Worm (Caenorhabditis elegans) whole organism, mixed stage, embryonic: ENCODE data around the gene ubxn-5.

Experiments
- M03D4.4 ChIP-seq: sonication (generic microtip); optimal IDR thresholded peaks from 2 replicates; lab custom pipeline; 2017; ENCODE audit warnings: mild to moderate bottlenecking, missing genetic modification characterization, missing compliant biosample characterization
- bed-3 ChIP-seq: fragments of 200-800 bp; sonication (Bioruptor generic); optimal IDR thresholded peaks from 3 replicates; lab custom pipeline; 2018; ENCODE audit warnings: mild to moderate bottlenecking, missing genetic modification characterization, moderate library complexity, missing compliant biosample characterization
- ceh-39 ChIP-seq: fragments of 150-350 bp; optimal IDR thresholded peaks from 2 replicates; lab custom pipeline; 2014; ENCODE audit warnings: missing biosample characterization, missing genetic modification characterization
- ceh-43 ChIP-seq: fragments of 200-800 bp; sonication (Bioruptor generic); optimal IDR thresholded peaks from 2 replicates; lab custom pipeline; 2018; ENCODE audit warnings: mild to moderate bottlenecking, missing genetic modification characterization, moderate library complexity, missing compliant biosample characterization
- ceh-83 ChIP-seq: fragments of 200-800 bp; sonication (Bioruptor generic); optimal IDR thresholded peaks from 2 replicates; lab custom pipeline; 2018; ENCODE audit warnings: mild to moderate bottlenecking, missing genetic modification characterization, missing compliant biosample characterization
- ces-1 ChIP-seq: fragments of 150-350 bp; optimal IDR thresholded peaks from 2 replicates; lab custom pipeline; 2014; ENCODE audit warnings: missing biosample characterization, missing genetic modification reagents, missing genetic modification characterization
- cnd-1 ChIP-seq: fragments of 200-800 bp; sonication (Bioruptor generic); optimal IDR thresholded peaks from 2 replicates; lab custom pipeline; 2018; ENCODE audit warnings: mild to moderate bottlenecking, missing genetic modification characterization, missing compliant biosample characterization
- drap-1 ChIP-seq: fragments of 200-800 bp; sonication (Bioruptor generic); optimal IDR thresholded peaks from 3 replicates; lab custom pipeline; 2018; ENCODE audit warnings: mild to moderate bottlenecking, missing genetic modification characterization, missing compliant biosample characterization
- elt-1 ChIP-seq: sonication (generic microtip); optimal IDR thresholded peaks from 2 replicates; lab custom pipeline; 2017; ENCODE audit warnings: missing genetic modification characterization, mild to moderate bottlenecking, missing compliant biosample characterization, antibody characterized with exemption, moderate library complexity, borderline replicate concordance; ENCODE audit not compliant: insufficient read depth
- elt-3 ChIP-seq: fragments of 150-350 bp; optimal IDR thresholded peaks from 2 replicates; lab custom pipeline; 2014; ENCODE audit warnings: missing biosample characterization, missing genetic modification characterization
- ham-2 ChIP-seq: fragments of 200-800 bp; sonication (Bioruptor generic); optimal IDR thresholded peaks from 2 replicates; lab custom pipeline; 2018; ENCODE audit warnings: mild to moderate bottlenecking, missing genetic modification characterization, missing compliant biosample characterization
- lin-32 ChIP-seq: fragments of 200-800 bp; sonication (Bioruptor generic); optimal IDR thresholded peaks from 2 replicates; lab custom pipeline; 2018; ENCODE audit warnings: mild to moderate bottlenecking, missing genetic modification characterization, missing compliant biosample characterization
- lsy-2 ChIP-seq: fragments of 150-350 bp; optimal IDR thresholded peaks from 2 replicates; lab custom pipeline; 2014; ENCODE audit warnings: missing biosample characterization, missing genetic modification characterization
- mab-5 ChIP-seq: fragments of 150-350 bp; optimal IDR thresholded peaks from 2 replicates; lab custom pipeline; 2014; ENCODE audit warnings: missing biosample characterization, missing genetic modification characterization
- mep-1 ChIP-seq: fragments of 150-350 bp; optimal IDR thresholded peaks from 2 replicates; lab custom pipeline; 2017; ENCODE audit warnings: missing biosample characterization, missing genetic modification reagents, missing genetic modification characterization, inconsistent platforms
- mls-2 ChIP-seq: sonication (generic microtip); optimal IDR thresholded peaks from 2 replicates; lab custom pipeline; 2016; ENCODE audit warnings: mild to moderate bottlenecking, missing genetic modification characterization, moderate library complexity, missing compliant biosample characterization
- nhr-12 ChIP-seq: fragments of 150-350 bp; optimal IDR thresholded peaks from 2 replicates; lab custom pipeline; 2014; ENCODE audit warnings: missing biosample characterization, missing genetic modification characterization
- nhr-2 ChIP-seq: fragments of 150-350 bp; optimal IDR thresholded peaks from 2 replicates; lab custom pipeline; 2014; ENCODE audit warnings: missing biosample characterization, missing genetic modification characterization
- nhr-237 ChIP-seq: fragments of 150-350 bp; optimal IDR thresholded peaks from 2 replicates; lab custom pipeline; 2014; ENCODE audit warnings: missing biosample characterization, missing genetic modification characterization
- nhr-28 ChIP-seq: fragments of 150-350 bp; optimal IDR thresholded peaks from 2 replicates; lab custom pipeline; 2014; ENCODE audit warnings: missing biosample characterization, missing genetic modification characterization
- nhr-76 ChIP-seq: sonication (generic microtip); optimal IDR thresholded peaks from 2 replicates; lab custom pipeline; 2017; ENCODE audit warnings: missing biosample characterization, missing genetic modification characterization
- pha-4 ChIP-seq: fragments of 150-350 bp; optimal IDR thresholded peaks from 2 replicates; lab custom pipeline; 2018; ENCODE audit warnings: missing biosample characterization, missing genetic modification reagents, missing genetic modification characterization
- sem-2 ChIP-seq: fragments of 200-800 bp; sonication (Bioruptor generic); optimal IDR thresholded peaks from 2 replicates; lab custom pipeline; 2018; ENCODE audit warnings: mild to moderate bottlenecking, missing genetic modification characterization, missing compliant biosample characterization
- sptf-1 ChIP-seq: sonication (generic microtip); optimal IDR thresholded peaks from 2 replicates; lab custom pipeline; 2017; ENCODE audit warnings: mild to moderate bottlenecking, missing genetic modification characterization, moderate library complexity, missing compliant biosample characterization
- unc-120 ChIP-seq: sonication (generic microtip); optimal IDR thresholded peaks from 2 replicates; lab custom pipeline; 2017; ENCODE audit warnings: missing genetic modification characterization, missing compliant biosample characterization; ENCODE audit not compliant: poor library complexity, severe bottlenecking
- unc-39 ChIP-seq: fragments of 150-350 bp; optimal IDR thresholded peaks from 2 replicates; lab custom pipeline; 2014; ENCODE audit warnings: missing biosample characterization, missing genetic modification characterization
- unc-62 ChIP-seq: fragments of 150-350 bp; optimal IDR thresholded peaks from 2 replicates; lab custom pipeline; 2014; ENCODE audit warnings: missing biosample characterization, missing genetic modification reagents, missing genetic modification characterization
- zip-8 ChIP-seq: fragments of 150-350 bp; optimal IDR thresholded peaks from 2 replicates; lab custom pipeline; 2014; ENCODE audit warnings: missing biosample characterization, missing genetic modification characterization
- ztf-11 ChIP-seq: fragments of 150-350 bp; optimal IDR thresholded peaks from 2 replicates; lab custom pipeline; 2014; ENCODE audit warnings: missing biosample characterization, missing genetic modification characterization

The ubxn-5 gene

ce11 chrII:10200759-10201158, 33.5 kb downstream of the ubxn-5 start, which contains the start of gene arv-1:
TSS of gene arv-1 (minus strand) at chrII:10200823.
- no peak for TF ChIP-seq bed-3 (GFP tag; lab: Kevin White, UChicago)
- no peak for TF ChIP-seq mep-1
- no peak for TF ChIP-seq sem-2 (GFP tag; lab: Kevin White, UChicago)
- TF ChIP-seq unc-39 (tag; lab: Kevin White, UChicago), result no peak
- TF ChIP-seq sptf-1 (tag; lab: Kevin White, UChicago), result peak; percentile 44
- TF ChIP-seq ces-1, result peak; percentile 85
- no peak for TF ChIP-seq elt-1 (tag; lab: Kevin White, UChicago)
- no peak for TF ChIP-seq mls-2 (tag; lab: Kevin White, UChicago)
- no peak for TF ChIP-seq pha-4
- TF ChIP-seq lsy-2 (tag; lab: Kevin White, UChicago), result peak; percentile 55
- no peak for TF ChIP-seq nhr-12 (tag; lab: Kevin White, UChicago)
- TF ChIP-seq M03D4.4 (tag; lab: Kevin White, UChicago), result no peak

DNA sequence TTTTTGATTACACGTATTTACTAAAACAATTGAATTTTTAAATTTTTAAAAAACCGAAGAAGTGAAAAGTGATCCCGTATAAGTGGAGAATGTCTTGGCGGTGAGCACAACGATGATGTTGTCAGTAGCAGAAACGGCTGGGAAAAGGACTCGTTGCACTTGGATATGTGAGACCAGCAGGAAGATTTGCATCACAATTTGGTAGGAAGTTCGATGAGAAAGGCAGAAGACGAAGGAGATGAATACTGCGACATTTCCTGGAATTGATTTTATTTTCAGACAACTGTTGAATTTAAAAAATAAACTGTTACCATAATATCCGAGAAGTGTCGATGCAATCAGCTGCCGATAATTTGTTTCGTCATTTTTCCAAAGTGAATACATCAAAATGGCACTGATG, 34.4 kb downstream of the ubxn-5 start, which contains the start of gene R05H5.4:
Gene R05H5.4, minus strand, starts transcription at position 101 of the 400 bp plus-strand sequence.
- TF ChIP-seq ceh-43 (GFP tag; lab: Kevin White, UChicago), result no peak
- TF ChIP-seq elt-3, result no peak

DNA sequence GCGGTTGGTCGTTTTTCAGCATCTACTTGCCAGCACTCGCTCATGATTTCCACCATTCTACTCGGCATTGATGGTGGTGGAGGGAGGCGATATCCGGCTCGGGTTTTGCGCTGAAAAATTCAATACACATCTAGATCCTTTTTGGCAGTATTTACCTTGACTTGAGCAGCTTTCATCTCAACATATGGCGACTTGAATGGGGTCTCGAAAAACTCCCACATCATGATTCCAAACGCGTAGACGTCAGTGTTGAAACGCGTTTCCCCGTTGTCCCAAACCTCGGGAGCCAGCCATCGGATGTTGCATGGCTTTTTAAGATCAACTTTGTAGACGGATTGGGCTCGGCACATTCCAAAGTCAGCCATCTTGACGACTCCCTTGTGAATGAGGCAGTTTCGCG, 35.8 kb downstream of the ubxn-5 start:
- no peak for TF ChIP-seq cnd-1 (tag; lab: Kevin White, UChicago)
- no peak for TF ChIP-seq M03D4.4 (tag; lab: Kevin White, UChicago)

ce11 chrII:10197091-10197675, 37.1 kb downstream of the ubxn-5 start, which contains the start of gene R05H5.3:
TSS of gene R05H5.3 (plus strand) at chrII:10197625.
- no peak for TF ChIP-seq ceh-43 (GFP tag; lab: Kevin White, UChicago)
- TF ChIP-seq lin-32 (GFP tag; lab: Kevin White, UChicago), result no peak
- no peak for TF ChIP-seq nhr-28 (tag; lab: Kevin White, UChicago)
- no peak for TF ChIP-seq ham-2 (GFP tag; lab: Kevin White, UChicago)
- TF ChIP-seq nhr-2 (tag; lab: Kevin White, UChicago), result no peak
- TF ChIP-seq unc-62, result no peak
- TF ChIP-seq drap-1 (GFP tag; lab: Kevin White, UChicago), result no peak
- no peak for TF ChIP-seq mab-5
- no peak for TF ChIP-seq nhr-76 (tag; lab: Kevin White, UChicago)
- TF ChIP-seq nhr-237 (tag; lab: Kevin White, UChicago), result no peak
- no peak for TF ChIP-seq bed-3 (GFP tag; lab: Kevin White, UChicago)
- no peak for TF ChIP-seq ceh-39 (tag; lab: Kevin White, UChicago)
- TF ChIP-seq mep-1, result no peak
- no peak for TF ChIP-seq mls-2 (tag; lab: Kevin White, UChicago)
- no peak for TF ChIP-seq ceh-83 (GFP tag; lab: Kevin White, UChicago)
- TF ChIP-seq unc-39 (tag; lab: Kevin White, UChicago), result no peak
- TF ChIP-seq lsy-2 (tag; lab: Kevin White, UChicago), result no peak
- TF ChIP-seq sptf-1 (tag; lab: Kevin White, UChicago), result no peak
- TF ChIP-seq pha-4, result no peak

DNA sequence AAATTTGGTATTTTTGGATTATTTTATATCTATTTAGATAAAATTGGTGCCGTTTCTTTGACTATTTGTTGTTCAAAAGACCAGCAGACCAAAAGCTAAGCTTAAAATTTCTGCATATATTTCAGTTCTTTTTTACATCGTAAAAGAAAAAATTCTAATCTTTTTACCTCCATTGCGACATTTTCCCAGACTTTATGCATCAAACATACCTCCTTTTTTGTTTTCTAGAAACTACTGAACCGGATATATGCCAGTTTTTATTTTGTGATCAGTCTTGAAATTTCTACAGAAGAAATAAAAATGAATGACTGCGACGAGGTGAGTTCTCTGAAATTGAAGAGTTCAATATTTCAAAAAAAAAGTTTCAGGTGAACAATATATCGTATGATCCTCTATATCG, 39.7 kb downstream of the ubxn-5 start, which contains the start of gene srb-6:
Gene srb-6, plus strand, starts transcription at position 301 of the 400 bp plus-strand sequence.
- no peak for TF ChIP-seq sptf-1 (tag; lab: Kevin White, UChicago)
- no peak for TF ChIP-seq unc-62
- TF ChIP-seq nhr-2 (tag; lab: Kevin White, UChicago), result no peak
- TF ChIP-seq ces-1, result no peak

DNA sequence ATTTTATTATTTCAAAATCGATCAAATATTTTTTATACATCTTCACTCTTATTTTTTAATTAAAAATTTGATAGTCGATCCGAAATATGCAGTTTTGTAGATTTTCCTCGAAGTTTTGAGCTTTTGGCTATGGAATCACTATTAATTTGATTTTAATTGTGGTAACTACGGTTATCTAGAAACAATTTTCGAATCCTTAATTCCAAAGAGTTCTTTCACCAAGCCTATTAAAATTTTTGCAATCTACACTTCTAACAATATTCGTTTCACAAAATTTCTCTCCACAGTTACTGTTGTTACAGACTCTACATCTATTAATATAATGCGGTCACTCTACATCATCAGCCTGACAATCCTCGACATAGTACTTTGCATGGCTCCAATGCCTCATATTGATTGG, 42.1 kb downstream of the ubxn-5 start, which contains the start of gene R05H5.7:
Gene R05H5.7, plus strand, starts transcription at position 301 of the 400 bp plus-strand sequence.
- no peak for TF ChIP-seq elt-3
- TF ChIP-seq unc-120 (tag; lab: Kevin White, UChicago), result no peak
- no peak for TF ChIP-seq ztf-11 (tag; lab: Kevin White, UChicago)
- TF ChIP-seq unc-39 (tag; lab: Kevin White, UChicago), result no peak
- no peak for TF ChIP-seq lin-32 (GFP tag; lab: Kevin White, UChicago)
- no peak for TF ChIP-seq ham-2 (GFP tag; lab: Kevin White, UChicago)
- TF ChIP-seq drap-1 (GFP tag; lab: Kevin White, UChicago), result no peak
- no peak for TF ChIP-seq mab-5
- TF ChIP-seq zip-8 (tag; lab: Kevin White, UChicago), result no peak
- no peak for TF ChIP-seq elt-1 (tag; lab: Kevin White, UChicago)
- no peak for TF ChIP-seq nhr-76 (tag; lab: Kevin White, UChicago)
- TF ChIP-seq nhr-237 (tag; lab: Kevin White, UChicago), result no peak
- no peak for TF ChIP-seq mep-1
